Worm (Caenorhabditis elegans) whole organism, late embryonic: ENCODE results near the gene ZK632.12.

Experiments
- C08G9.2 ChIP-seq: sonication (generic microtip); optimal IDR thresholded peaks from 2 replicates; lab custom pipeline; 2016; ENCODE audit warnings: mild to moderate bottlenecking, missing genetic modification characterization, moderate library complexity, missing compliant biosample characterization
- F13H6.1 ChIP-seq: sonication (generic microtip); optimal IDR thresholded peaks from 2 replicates; lab custom pipeline; 2016; ENCODE audit warnings: missing genetic modification characterization, missing compliant biosample characterization
- T23F11.4 ChIP-seq: fragments of 200-800 bp; sonication (Bioruptor generic); optimal IDR thresholded peaks from 2 replicates; lab custom pipeline; 2018; ENCODE audit warnings: mild to moderate bottlenecking, missing genetic modification characterization, missing compliant biosample characterization
- ceh-14 ChIP-seq: sonication (generic microtip); optimal IDR thresholded peaks from 2 replicates; lab custom pipeline; 2016; ENCODE audit warnings: missing genotype, missing genetic modification characterization, missing compliant biosample characterization
- ceh-18 ChIP-seq: sonication (generic microtip); optimal IDR thresholded peaks from 2 replicates; lab custom pipeline; 2016; ENCODE audit warnings: missing genetic modification characterization, missing compliant biosample characterization
- ceh-19 ChIP-seq: fragments of 200-800 bp; sonication (Bioruptor generic); optimal IDR thresholded peaks from 2 replicates; lab custom pipeline; 2018; ENCODE audit warnings: mild to moderate bottlenecking, missing genetic modification characterization, missing compliant biosample characterization
- ceh-2 ChIP-seq: sonication (generic microtip); optimal IDR thresholded peaks from 2 replicates; lab custom pipeline; 2016; ENCODE audit warnings: missing genotype, missing genetic modification characterization, missing compliant biosample characterization
- ceh-31 ChIP-seq: sonication (generic microtip); optimal IDR thresholded peaks from 2 replicates; lab custom pipeline; 2016; ENCODE audit warnings: missing genetic modification characterization, missing compliant biosample characterization
- ceh-48 ChIP-seq: sonication (generic microtip); optimal IDR thresholded peaks from 2 replicates; lab custom pipeline; 2016; ENCODE audit warnings: missing genetic modification characterization, inconsistent platforms, missing compliant biosample characterization
- che-1 ChIP-seq: sonication (generic microtip); optimal IDR thresholded peaks from 2 replicates; lab custom pipeline; 2016; ENCODE audit warnings: mild to moderate bottlenecking, missing genetic modification characterization, missing compliant biosample characterization
- dmd-4 ChIP-seq: sonication (generic microtip); optimal IDR thresholded peaks from 2 replicates; lab custom pipeline; 2016; ENCODE audit warnings: borderline replicate concordance, missing genetic modification characterization, missing compliant biosample characterization
- elt-2 ChIP-seq: sonication (generic microtip); optimal IDR thresholded peaks from 2 replicates; lab custom pipeline; 2016; ENCODE audit warnings: missing genetic modification reagents, missing genetic modification characterization, missing compliant biosample characterization
- elt-4 ChIP-seq: sonication (generic microtip); optimal IDR thresholded peaks from 2 replicates; lab custom pipeline; 2016; ENCODE audit warnings: missing genetic modification characterization, missing compliant biosample characterization
- ets-4 ChIP-seq: sonication (generic microtip); optimal IDR thresholded peaks from 2 replicates; lab custom pipeline; 2016; ENCODE audit warnings: missing genetic modification characterization, missing compliant biosample characterization
- fax-1 ChIP-seq: sonication (generic microtip); optimal IDR thresholded peaks from 2 replicates; lab custom pipeline; 2016; ENCODE audit warnings: missing genotype, missing genetic modification characterization, missing compliant biosample characterization
- fkh-6 ChIP-seq: sonication (generic microtip); optimal IDR thresholded peaks from 2 replicates; lab custom pipeline; 2016; ENCODE audit warnings: missing genetic modification characterization, missing compliant biosample characterization
- hlh-13 ChIP-seq: fragments of 200-800 bp; sonication (Bioruptor generic); optimal IDR thresholded peaks from 2 replicates; lab custom pipeline; 2018; ENCODE audit warnings: mild to moderate bottlenecking, missing genetic modification characterization, missing compliant biosample characterization
- hlh-30 ChIP-seq: sonication (generic microtip); optimal IDR thresholded peaks from 2 replicates; lab custom pipeline; 2017; ENCODE audit warnings: antibody characterized with exemption, missing genetic modification characterization, missing compliant biosample characterization; ENCODE audit not compliant: insufficient read depth
- hlh-6 ChIP-seq: sonication (generic microtip); optimal IDR thresholded peaks from 2 replicates; lab custom pipeline; 2016; ENCODE audit warnings: missing genotype, missing genetic modification characterization, missing compliant biosample characterization
- hlh-8 ChIP-seq: sonication (generic microtip); optimal IDR thresholded peaks from 2 replicates; lab custom pipeline; 2016; ENCODE audit warnings: missing genotype, missing genetic modification characterization, missing compliant biosample characterization
- lin-11 ChIP-seq: fragments of 200-800 bp; sonication (Bioruptor generic); optimal IDR thresholded peaks from 2 replicates; lab custom pipeline; 2018; ENCODE audit warnings: mild to moderate bottlenecking, missing genetic modification characterization, missing compliant biosample characterization
- nhr-11 ChIP-seq: fragments of 150-350 bp; optimal IDR thresholded peaks from 2 replicates; lab custom pipeline; 2014; ENCODE audit warnings: missing biosample characterization, missing genetic modification characterization
- pag-3 ChIP-seq: sonication (generic microtip); optimal IDR thresholded peaks from 2 replicates; lab custom pipeline; 2016; ENCODE audit warnings: missing compliant biosample characterization, missing genetic modification characterization, borderline replicate concordance
- pat-9 ChIP-seq: fragments of 200-800 bp; sonication (Bioruptor generic); optimal IDR thresholded peaks from 2 replicates; lab custom pipeline; 2018; ENCODE audit warnings: mild to moderate bottlenecking, missing genetic modification characterization, moderate library complexity, missing compliant biosample characterization
- pax-1 ChIP-seq: fragments of 150-350 bp; optimal IDR thresholded peaks from 2 replicates; lab custom pipeline; 2014; ENCODE audit warnings: missing biosample characterization, missing genetic modification characterization
- pha-2 ChIP-seq: sonication (generic microtip); optimal IDR thresholded peaks from 2 replicates; lab custom pipeline; 2017; ENCODE audit warnings: mild to moderate bottlenecking, missing genetic modification characterization, missing compliant biosample characterization
- syd-9 ChIP-seq: sonication (generic microtip); optimal IDR thresholded peaks from 2 replicates; lab custom pipeline; 2016; ENCODE audit warnings: mild to moderate bottlenecking, missing genetic modification characterization, moderate library complexity, missing compliant biosample characterization
- tbx-2 ChIP-seq: sonication (generic microtip); optimal IDR thresholded peaks from 2 replicates; lab custom pipeline; 2016; ENCODE audit warnings: missing genetic modification characterization, missing compliant biosample characterization
- tbx-7 ChIP-seq: sonication (generic microtip); optimal IDR thresholded peaks from 2 replicates; lab custom pipeline; 2016; ENCODE audit warnings: missing genotype, missing genetic modification characterization, missing compliant biosample characterization
- unc-3 ChIP-seq, 2 experiments: fragments of 200-800 bp in 1 of 2; sonication (Bioruptor generic) in 1 of 2; sonication (generic microtip) in 1 of 2; conservative IDR thresholded peaks in 1 of 2; optimal IDR thresholded peaks in 1 of 2; 2 replicates each; pipeline versions ENCODE4 v1.3.6 to Lab custom; 2016 to 2022; ENCODE audit warnings: missing compliant biosample characterization in 2 of 2, missing genetic modification characterization in 2 of 2, missing genetic modification reagents in 1 of 2
- unc-42 ChIP-seq: sonication (generic microtip); optimal IDR thresholded peaks from 2 replicates; lab custom pipeline; 2016; ENCODE audit warnings: missing genotype, missing genetic modification characterization, missing compliant biosample characterization
- unc-86 ChIP-seq: sonication (generic microtip); optimal IDR thresholded peaks from 2 replicates; lab custom pipeline; 2016; ENCODE audit warnings: missing genetic modification characterization, missing compliant biosample characterization
- zip-5 ChIP-seq: sonication (generic microtip); optimal IDR thresholded peaks from 2 replicates; lab custom pipeline; 2016; ENCODE audit warnings: missing genetic modification characterization, missing compliant biosample characterization

ZK632.12 gene

ce11 chrIII:9802045-9802444, 28.6 kb upstream of the ZK632.12 start:
- TF ChIP-seq tbx-7 (tag; lab: Kevin White, UChicago) (no peak), che-1 (tag; lab: Kevin White, UChicago) (no peak), C08G9.2 (no peak), ceh-18 (tag; lab: Kevin White, UChicago) (no peak), pat-9 (tag; lab: Kevin White, UChicago) (no peak), ets-4 (no peak), ceh-48 (no peak), elt-4 (tag; lab: Kevin White, UChicago) (no peak)
- TF ChIP-seq, all 69 proteins: peak for 0

DNA sequence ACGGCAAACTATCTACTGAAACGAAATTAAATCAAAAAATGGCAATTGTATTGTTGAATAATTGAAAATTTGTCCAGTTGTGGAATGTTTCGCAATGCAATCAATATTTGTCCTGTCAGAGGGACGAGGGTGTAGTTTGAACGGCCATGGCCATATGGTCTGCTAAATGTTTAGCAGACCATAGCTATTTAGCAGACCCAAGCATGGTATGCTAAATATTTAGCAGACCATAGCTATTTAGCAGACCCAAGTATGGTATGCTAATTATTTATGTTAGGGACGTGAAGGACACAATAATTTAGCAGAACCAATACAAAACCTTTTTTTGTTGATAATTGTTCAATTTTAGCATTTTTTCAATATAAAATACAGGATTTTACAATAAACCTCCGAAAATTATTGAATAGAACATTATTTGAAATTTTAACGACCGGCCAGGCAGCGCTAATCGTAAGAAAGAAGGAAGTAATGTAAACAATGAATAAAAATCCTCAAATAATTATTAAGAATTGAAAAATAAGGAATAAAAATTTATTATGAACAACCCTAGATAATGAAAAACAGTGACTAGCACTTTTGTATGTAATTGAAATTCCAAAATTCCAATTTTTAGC, 25.5 kb upstream of the ZK632.12 start, which contains the start of gene riok-3:
Gene riok-3, minus strand, starts transcription at position 15 of the 614 bp plus-strand sequence.
- TF ChIP-seq ceh-48 (peak; percentile 13), nhr-11 (tag; lab: Kevin White, UChicago) (no peak)
- TF ChIP-seq, all 69 proteins: peak for 1

ce11 chrIII:9806968-9807559, 23.5 kb upstream of the ZK632.12 start, which contains the start of gene ZK632.4:
ZK632.4 (minus strand) TSS chrIII:9807454.
- TF ChIP-seq fkh-6 (tag; lab: Kevin White, UChicago) (no peak), hlh-8 (tag; lab: Kevin White, UChicago) (no peak)
- TF ChIP-seq, all 69 proteins: peak for 0

DNA sequence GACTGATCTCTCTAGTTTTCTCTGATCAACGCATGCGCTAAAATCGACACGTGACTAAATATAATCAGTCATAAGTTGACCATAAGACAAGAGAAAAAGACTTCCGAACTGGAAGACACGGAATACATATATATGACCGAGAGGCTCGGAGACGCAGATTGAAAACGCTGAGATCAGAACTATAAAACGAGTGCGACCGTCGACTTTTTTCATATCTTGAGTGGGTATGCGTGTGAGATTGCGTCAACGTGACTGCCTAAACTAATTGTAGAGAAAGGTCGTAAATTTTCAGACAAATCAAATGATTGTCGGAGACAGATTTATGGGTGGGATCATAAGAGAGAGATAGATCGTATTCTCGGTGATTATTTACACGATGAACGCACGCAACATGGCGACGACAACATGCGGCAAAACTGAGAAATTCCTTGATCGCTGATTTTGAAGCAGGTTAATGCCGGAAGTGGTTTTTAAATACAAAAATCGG, 23.0 kb upstream of the ZK632.12 start:
- TF ChIP-seq hlh-30 (tag; lab: Kevin White, UChicago): peak; percentile 17
- no peak for TF ChIP-seq pat-9 (tag; lab: Kevin White, UChicago)

DNA sequence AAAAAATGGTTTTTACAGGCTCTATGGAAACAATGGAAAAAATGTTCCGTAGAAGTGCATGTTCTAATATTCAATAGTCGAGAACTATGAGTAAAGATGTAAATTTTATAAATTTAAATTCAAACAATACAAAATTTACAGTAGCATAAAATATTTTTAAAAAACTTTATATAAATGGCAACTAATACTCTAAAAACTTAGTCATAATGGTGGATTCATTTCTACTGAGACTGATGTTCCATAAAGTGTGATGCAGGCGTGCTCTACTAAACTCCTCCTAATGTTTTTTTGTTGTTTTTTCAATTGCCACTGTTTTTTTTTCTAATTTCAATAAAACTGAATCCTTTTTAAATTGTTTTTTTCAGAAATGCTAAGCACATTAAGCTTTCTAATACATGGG, 22.4 kb upstream of the ZK632.12 start, which contains the start of gene gtap-2:
Gene gtap-2, plus strand, starts transcription at position 366 of the 400 bp plus-strand sequence.
- TF ChIP-seq ets-4 (peak; percentile 54), hlh-30 (tag; lab: Kevin White, UChicago) (no peak), unc-42 (tag; lab: Kevin White, UChicago) (no peak), fax-1 (tag; lab: Kevin White, UChicago) (peak; percentile 48), tbx-2 (tag; lab: Kevin White, UChicago) (peak; percentile 77), F13H6.1 (no peak), hlh-8 (tag; lab: Kevin White, UChicago) (peak; percentile 70), ceh-14 (tag; lab: Kevin White, UChicago) (peak; percentile 5), ceh-31 (tag; lab: Kevin White, UChicago) (peak; percentile 68), ceh-2 (peak; percentile 65), dmd-4 (no peak), pha-2 (tag; lab: Kevin White, UChicago) (no peak), zip-5 (tag; lab: Kevin White, UChicago) (peak; percentile 73), tbx-7 (tag; lab: Kevin White, UChicago) (peak; percentile 50), elt-2 (tag; lab: Kevin White, UChicago) (peak; percentile 45), unc-86 (tag; lab: Kevin White, UChicago) (peak; percentile 16)

DNA sequence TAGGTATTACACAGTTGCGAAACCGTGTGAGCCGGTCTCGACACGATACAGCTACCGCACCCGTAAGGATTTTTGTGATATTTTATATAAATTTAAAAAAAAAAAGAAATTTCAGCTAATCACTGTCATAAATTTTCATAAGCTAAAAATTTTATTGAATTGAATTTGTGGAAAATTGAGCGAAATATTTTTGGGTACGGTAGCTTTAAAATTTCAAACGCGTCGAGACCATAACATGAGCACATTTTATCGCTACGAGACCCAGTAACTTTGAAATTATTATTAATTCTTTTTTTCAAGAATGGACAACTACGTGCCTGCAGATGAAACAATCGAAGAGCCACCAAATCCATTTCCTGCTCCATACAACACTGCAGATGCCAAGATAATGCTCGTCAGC, 17.5 kb upstream of the ZK632.12 start, which contains the start of gene ZK632.14:
Gene ZK632.14, plus strand, starts transcription at position 301 of the 400 bp plus-strand sequence.
- TF ChIP-seq pat-9 (tag; lab: Kevin White, UChicago) (no peak), syd-9 (tag; lab: Kevin White, UChicago) (no peak), lin-11 (tag; lab: Kevin White, UChicago) (no peak), elt-2 (tag; lab: Kevin White, UChicago) (no peak), ceh-18 (tag; lab: Kevin White, UChicago) (no peak), ceh-19 (GFP tag; lab: Kevin White, UChicago) (no peak), T23F11.4 (no peak), pag-3 (no peak), che-1 (tag; lab: Kevin White, UChicago) (no peak), pax-1 (tag; lab: Kevin White, UChicago) (no peak), ceh-14 (tag; lab: Kevin White, UChicago) (no peak), hlh-13 (GFP tag; lab: Kevin White, UChicago) (no peak), unc-3 (GFP tag; conservative IDR thresholded peaks at IDR 0.05; lab: Robert Waterston, UW) (no peak), unc-3 (tag; optimal IDR thresholded peaks at IDR 0.05; lab: Kevin White, UChicago) (no peak), hlh-6 (no peak), ceh-48 (no peak), nhr-11 (tag; lab: Kevin White, UChicago) (no peak)
- TF ChIP-seq, all 69 proteins: peak for 0
